Worm (Caenorhabditis elegans): ENCODE measurements around the gene K07D4.4.
"Not testable (repeated sequence)": the region's sequence is repeated elsewhere in the genome, so short reads cannot be mapped to it uniquely, and the experiment has no call there.

ce11 chrII:4047839-4048440 lies 15.7 kb upstream of the K07D4.4 start:
- TF ChIP-seq ceh-36 (tag; optimal IDR thresholded peaks at IDR 0.05); ama-1 (optimal IDR thresholded peaks at IDR 0.05); aly-1 (tag; optimal IDR thresholded peaks at IDR 0.05); hnd-1 (tag; optimal IDR thresholded peaks at IDR 0.05); ceh-13 (GFP tag; optimal IDR thresholded peaks at IDR 0.05); F13C5.2 (tag; optimal IDR thresholded peaks at IDR 0.05); tbx-11 (GFP tag; IDR thresholded peaks at IDR 0.05): not testable (repeated sequence)
- peak; percentile 56 for TF ChIP-seq tbx-37 (GFP tag; conservative IDR thresholded peaks at IDR 0.05)

All from whole organism, early embryonic.